Worm (Caenorhabditis elegans): ENCODE data around the gene tbc-17.

tbc-17 gene

DNA sequence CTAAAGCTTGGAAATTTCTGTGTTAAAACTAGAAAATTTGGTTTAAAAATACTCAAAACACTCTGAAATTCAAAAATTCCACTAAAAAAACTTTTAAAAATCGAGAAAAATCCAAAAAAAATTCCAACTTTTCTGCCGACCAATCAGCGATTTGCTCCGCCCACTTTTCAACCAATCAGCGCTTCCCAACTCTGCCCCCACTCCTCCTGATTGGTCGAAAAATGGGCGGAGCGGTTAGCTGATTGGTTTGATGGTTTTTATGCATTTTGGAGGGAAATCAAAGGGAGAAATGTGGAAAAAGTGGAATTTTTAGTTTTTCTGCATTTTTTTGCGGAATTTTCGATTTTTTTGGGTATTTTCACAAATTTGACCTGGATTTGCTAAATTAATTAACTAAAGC lies 27.8 kb downstream of the tbc-17 start:
- TF ChIP-seq F13H6.1 (tag; optimal IDR thresholded peaks at IDR 0.05), result no peak
- no peak for TF ChIP-seq egl-27 (tag; optimal IDR thresholded peaks at IDR 0.05)
- TF ChIP-seq mdl-1 (tag; optimal IDR thresholded peaks at IDR 0.05), result no peak
- no peak for TF ChIP-seq ztf-11 (tag; optimal IDR thresholded peaks at IDR 0.05)
- TF ChIP-seq nhr-12 (tag; optimal IDR thresholded peaks at IDR 0.05), result no peak
- TF ChIP-seq skn-1 (tag; optimal IDR thresholded peaks at IDR 0.05), result no peak
- TF ChIP-seq crh-2 (tag; optimal IDR thresholded peaks at IDR 0.05), result no peak
- TF ChIP-seq unc-62 (GFP tag; optimal IDR thresholded peaks at IDR 0.05), result no peak
- TF ChIP-seq nhr-11 (tag; optimal IDR thresholded peaks at IDR 0.05), result no peak
- TF ChIP-seq blmp-1 (tag; optimal IDR thresholded peaks at IDR 0.05; ENCODE audit: insufficient read depth), result no peak
- TF ChIP-seq C34F6.9 (tag; optimal IDR thresholded peaks at IDR 0.05), result no peak

DNA sequence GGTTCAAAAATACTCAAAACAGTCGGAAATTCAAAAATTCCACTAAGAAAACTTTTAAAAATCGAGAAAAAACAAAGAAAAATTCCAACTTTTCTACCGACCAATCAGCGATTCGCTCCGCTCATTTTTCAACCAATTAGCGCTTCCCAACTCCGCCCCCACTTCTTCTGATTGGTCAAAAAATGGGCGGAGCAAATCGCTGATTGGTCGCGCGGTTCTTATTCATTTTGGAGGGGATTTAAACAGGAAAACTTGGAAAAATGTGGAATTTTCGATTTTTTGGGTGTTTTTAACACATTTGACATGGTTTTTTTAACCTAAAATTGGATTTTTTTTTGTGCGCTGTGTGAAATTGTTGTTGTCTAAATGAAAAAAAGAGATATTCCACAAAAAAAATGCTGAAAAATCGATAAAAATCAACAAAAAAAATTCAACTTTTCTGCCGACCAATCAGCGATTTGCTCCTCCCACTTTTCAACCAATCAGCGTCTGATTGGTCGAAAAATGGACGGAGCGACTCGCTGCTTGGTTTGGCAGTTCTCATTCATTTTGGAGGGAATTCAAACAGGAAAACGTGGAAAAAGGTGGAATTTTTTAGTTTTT lies 28.6 kb downstream of the tbc-17 start:
- TF ChIP-seq unc-62 (GFP tag; optimal IDR thresholded peaks at IDR 0.05), result no peak
- TF ChIP-seq peb-1 (tag; optimal IDR thresholded peaks at IDR 0.05), result no peak
- no peak for TF ChIP-seq skn-1 (tag; optimal IDR thresholded peaks at IDR 0.05)
- TF ChIP-seq ztf-4 (tag; optimal IDR thresholded peaks at IDR 0.05), result no peak
- no peak for TF ChIP-seq sem-4 (tag; optimal IDR thresholded peaks at IDR 0.05)
- no peak for TF ChIP-seq unc-39 (tag; optimal IDR thresholded peaks at IDR 0.05)
- TF ChIP-seq nhr-129 (tag; optimal IDR thresholded peaks at IDR 0.05), result no peak
- no peak for TF ChIP-seq nhr-6 (tag; optimal IDR thresholded peaks at IDR 0.05)
- no peak for TF ChIP-seq gmeb-1 (tag; optimal IDR thresholded peaks at IDR 0.05)
- TF ChIP-seq unc-55 (GFP tag; optimal IDR thresholded peaks at IDR 0.05), result no peak
- no peak for TF ChIP-seq ZK546.5 (tag; optimal IDR thresholded peaks at IDR 0.05)
- no peak for TF ChIP-seq elt-3 (tag; optimal IDR thresholded peaks at IDR 0.05)
- TF ChIP-seq aly-2 (tag; optimal IDR thresholded peaks at IDR 0.05), result no peak

DNA sequence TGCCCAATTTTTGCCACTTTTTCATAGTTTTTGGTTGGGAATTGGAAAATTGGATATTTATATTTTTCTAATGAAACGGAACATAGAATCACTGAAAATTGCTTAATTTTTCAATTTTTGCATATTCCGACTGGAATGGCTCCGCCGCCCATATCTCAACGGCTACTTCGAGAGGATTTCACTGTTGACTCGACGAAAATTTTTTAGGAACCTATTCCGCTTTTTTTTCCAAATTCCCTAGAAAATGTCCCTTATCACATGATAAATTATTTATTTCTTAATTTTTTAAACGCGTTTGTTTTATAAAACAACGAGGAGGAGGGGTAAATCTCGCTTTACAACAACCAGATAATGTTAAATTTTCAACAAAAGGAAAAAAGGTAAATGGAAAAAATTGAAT lies 32.5 kb downstream of the tbc-17 start:
- no peak for TF ChIP-seq ztf-11 (tag; optimal IDR thresholded peaks at IDR 0.05)
- no peak for TF ChIP-seq ztf-4 (tag; optimal IDR thresholded peaks at IDR 0.05)
- no peak for TF ChIP-seq gmeb-1 (tag; optimal IDR thresholded peaks at IDR 0.05)
- TF ChIP-seq zag-1 (tag; optimal IDR thresholded peaks at IDR 0.05), result no peak
- no peak for TF ChIP-seq lsy-2 (tag; optimal IDR thresholded peaks at IDR 0.05)

DNA sequence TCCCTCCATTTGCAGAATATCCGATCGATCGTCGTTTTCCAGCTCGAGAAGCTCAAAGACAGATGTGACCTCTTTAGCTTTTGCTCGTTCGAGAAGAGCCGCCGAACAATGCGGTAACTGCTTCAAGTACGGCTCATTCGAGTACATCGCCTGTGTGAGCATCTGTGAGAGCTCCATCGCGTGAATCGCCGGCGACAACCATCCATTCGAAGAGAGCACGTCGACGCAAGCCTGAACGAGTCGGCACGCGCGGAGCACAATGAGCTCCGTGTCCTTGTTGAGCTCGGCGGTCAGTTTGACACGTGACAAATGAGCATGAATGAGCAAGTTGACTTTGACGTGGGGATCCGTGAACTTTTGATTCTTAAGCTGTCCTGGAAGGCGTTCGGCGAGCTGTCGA lies 33.7 kb downstream of the tbc-17 start:
- TF ChIP-seq nhr-237 (tag; optimal IDR thresholded peaks at IDR 0.05) (no peak), crh-2 (tag; optimal IDR thresholded peaks at IDR 0.05) (no peak), lin-11 (tag; optimal IDR thresholded peaks at IDR 0.05) (no peak), aly-2 (tag; optimal IDR thresholded peaks at IDR 0.05) (no peak), skn-1 (tag; optimal IDR thresholded peaks at IDR 0.05) (no peak), nhr-11 (tag; optimal IDR thresholded peaks at IDR 0.05) (no peak), Y55F3AM.14 (GFP tag; optimal IDR thresholded peaks at IDR 0.05) (no peak), peb-1 (tag; optimal IDR thresholded peaks at IDR 0.05) (no peak), sma-9 (GFP tag; optimal IDR thresholded peaks at IDR 0.05) (no peak), sma-9 (tag; optimal IDR thresholded peaks at IDR 0.05) (no peak), nhr-10 (tag; optimal IDR thresholded peaks at IDR 0.05) (no peak), egl-27 (tag; optimal IDR thresholded peaks at IDR 0.05) (no peak), gmeb-1 (tag; optimal IDR thresholded peaks at IDR 0.05) (no peak), mbf-1 (tag; optimal IDR thresholded peaks at IDR 0.05) (no peak), ceh-82 (tag; optimal IDR thresholded peaks at IDR 0.05) (no peak), sem-4 (tag; optimal IDR thresholded peaks at IDR 0.05) (no peak), nhr-21 (tag; optimal IDR thresholded peaks at IDR 0.05) (no peak), nhr-77 (tag; optimal IDR thresholded peaks at IDR 0.05) (no peak), dmd-4 (tag; optimal IDR thresholded peaks at IDR 0.05) (no peak), fos-1 (tag; optimal IDR thresholded peaks at IDR 0.05) (no peak), unc-62 (GFP tag; optimal IDR thresholded peaks at IDR 0.05) (no peak)

DNA sequence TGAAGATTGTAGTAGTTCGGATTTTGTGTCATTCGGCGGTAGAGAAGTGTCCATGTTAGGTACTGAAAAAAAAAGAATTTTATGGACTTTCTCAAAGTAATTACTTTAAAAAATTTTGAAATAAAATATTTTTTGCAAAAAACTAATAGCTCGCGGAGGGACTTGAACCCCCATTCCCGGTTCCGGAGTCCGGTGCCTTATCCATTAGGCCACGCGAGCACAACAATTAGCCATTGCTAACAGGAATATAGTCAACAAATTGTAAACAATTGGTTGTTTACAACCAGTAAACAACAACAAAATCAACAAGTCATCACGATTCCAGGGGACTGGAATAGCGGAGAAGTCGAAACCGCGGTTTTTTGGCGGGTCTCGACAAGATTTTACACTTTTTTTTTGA lies 34.4 kb downstream of the tbc-17 start:
- TF ChIP-seq crh-2 (tag; optimal IDR thresholded peaks at IDR 0.05), result no peak
- no peak for TF ChIP-seq nhr-6 (tag; optimal IDR thresholded peaks at IDR 0.05)
- no peak for TF ChIP-seq mab-5 (tag; optimal IDR thresholded peaks at IDR 0.05)
- no peak for TF ChIP-seq nhr-23 (tag; optimal IDR thresholded peaks at IDR 0.05)
- no peak for TF ChIP-seq unc-55 (GFP tag; optimal IDR thresholded peaks at IDR 0.05)
- TF ChIP-seq egl-27 (tag; optimal IDR thresholded peaks at IDR 0.05), result no peak
- TF ChIP-seq elt-3 (tag; optimal IDR thresholded peaks at IDR 0.05), result no peak
